Worm (Caenorhabditis elegans): ENCODE data around the gene M03A8.3.

DNA sequence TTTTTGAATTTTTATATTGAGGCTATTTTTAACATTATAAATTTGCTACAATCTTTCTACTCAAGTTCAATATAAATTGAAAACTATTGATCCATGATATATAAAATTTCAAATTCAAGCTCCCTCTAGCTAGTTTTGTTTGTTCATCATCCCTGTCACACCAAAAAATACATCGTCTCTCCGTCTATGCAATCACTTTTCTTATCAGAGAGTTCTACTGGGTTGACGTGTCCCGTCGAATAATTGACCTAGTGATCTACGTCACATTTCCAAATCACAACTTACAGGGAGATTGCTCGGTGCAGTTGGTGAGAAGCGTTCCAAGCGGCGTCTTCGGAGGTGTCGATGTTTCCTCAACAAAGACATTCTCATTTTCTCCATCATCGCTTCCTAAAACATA, 38.6 kb upstream of the M03A8.3 start:
- no peak for TF ChIP-seq ceh-82 (tag; optimal IDR thresholded peaks at IDR 0.05)
- TF ChIP-seq ama-1 (optimal IDR thresholded peaks at IDR 0.05): no peak
